Fruit fly (Drosophila melanogaster): ENCODE results near the gene CG11035.

The CG11035 gene

dm6 chr3R:8072635-8073034 lies 39.8 kb upstream of the CG11035 start (continued):
- no peak for TF ChIP-seq CG3407 (GFP tag; optimal IDR thresholded peaks at IDR 0.05)
- no peak for TF ChIP-seq fd3F (GFP tag; optimal IDR thresholded peaks at IDR 0.05)
- TF ChIP-seq toy (GFP tag; IDR thresholded peaks at IDR 0.05), result no peak
- TF ChIP-seq oc (tag; optimal IDR thresholded peaks at IDR 0.05), result no peak
- peak; percentile 46 for TF ChIP-seq Sox102F (GFP tag; optimal IDR thresholded peaks at IDR 0.05)
- no peak for TF ChIP-seq D (optimal IDR thresholded peaks at IDR 0.05)
- TF ChIP-seq D (GFP tag; optimal IDR thresholded peaks at IDR 0.05), result no peak
- TF ChIP-seq Hey (tag; optimal IDR thresholded peaks at IDR 0.05), result no peak
- TF ChIP-seq bsh (GFP tag; optimal IDR thresholded peaks at IDR 0.05), result no peak
- TF ChIP-seq Meics (GFP tag; optimal IDR thresholded peaks at IDR 0.05), result peak; percentile 49
- no peak for TF ChIP-seq TFAM (GFP tag; optimal IDR thresholded peaks at IDR 0.05)
- peak; percentile 28 for TF ChIP-seq CG30431 (GFP tag; optimal IDR thresholded peaks at IDR 0.05)
- no peak for TF ChIP-seq chif (GFP tag; optimal IDR thresholded peaks at IDR 0.05)
- no peak for TF ChIP-seq HLH3B (GFP tag; IDR thresholded peaks at IDR 0.05)
- no peak for TF ChIP-seq corto (GFP tag; optimal IDR thresholded peaks at IDR 0.05)
- no peak for TF ChIP-seq fd64A (GFP tag; optimal IDR thresholded peaks at IDR 0.05)
- TF ChIP-seq Bteb2 (GFP tag; optimal IDR thresholded peaks at IDR 0.05), result no peak
- TF ChIP-seq CG5180 (GFP tag; optimal IDR thresholded peaks at IDR 0.05), result no peak
- no peak for TF ChIP-seq yki (optimal IDR thresholded peaks at IDR 0.05)
- TF ChIP-seq da (GFP tag; optimal IDR thresholded peaks at IDR 0.05), result no peak
- no peak for TF ChIP-seq rib (GFP tag; IDR thresholded peaks at IDR 0.05)
- no peak for TF ChIP-seq ab (GFP tag; optimal IDR thresholded peaks at IDR 0.05)
- peak; percentile 59 for TF ChIP-seq slbo (GFP tag; IDR thresholded peaks at IDR 0.05)
- peak; percentile 22 for TF ChIP-seq CG9817 (tag; optimal IDR thresholded peaks at IDR 0.05)
- TF ChIP-seq Sin3A (optimal IDR thresholded peaks at IDR 0.05), result no peak
- TF ChIP-seq unpg (GFP tag; optimal IDR thresholded peaks at IDR 0.05), result peak; percentile 47
- no peak for TF ChIP-seq ato (GFP tag; IDR thresholded peaks at IDR 0.05; ENCODE audit: partially characterized antibody)
- TF ChIP-seq Atf3 (GFP tag; optimal IDR thresholded peaks at IDR 0.05), result no peak
- no peak for TF ChIP-seq ranshi (GFP tag; IDR thresholded peaks at IDR 0.05)
- TF ChIP-seq wor (GFP tag; IDR thresholded peaks at IDR 0.05), result no peak
- TF ChIP-seq fd96Cb (tag; optimal IDR thresholded peaks at IDR 0.05), result peak; percentile 26
- TF ChIP-seq salm (tag; optimal IDR thresholded peaks at IDR 0.05), result no peak
- TF ChIP-seq tin (GFP tag; optimal IDR thresholded peaks at IDR 0.05), result no peak
- no peak for TF ChIP-seq CG9876 (GFP tag; optimal IDR thresholded peaks at IDR 0.05)
- TF ChIP-seq gcm2 (GFP tag; optimal IDR thresholded peaks at IDR 0.05), result no peak
- TF ChIP-seq CG6272 (GFP tag; IDR thresholded peaks at IDR 0.05), result no peak
- no peak for TF ChIP-seq CG11093 (GFP tag; IDR thresholded peaks at IDR 0.05)
- TF ChIP-seq pan (optimal IDR thresholded peaks at IDR 0.05), result no peak
- peak in 1 of 2 experiments; percentile 39 for TF ChIP-seq pan (GFP tag; optimal IDR thresholded peaks at IDR 0.05 in 1 of 2, IDR thresholded peaks at IDR 0.05 in 1 of 2)
- no peak for TF ChIP-seq psq (GFP tag; optimal IDR thresholded peaks at IDR 0.05)
- TF ChIP-seq E2f2 (GFP tag; IDR thresholded peaks at IDR 0.05), result no peak
- TF ChIP-seq CG13624 (GFP tag; optimal IDR thresholded peaks at IDR 0.05), result no peak
- no peak for TF ChIP-seq Adf1 (GFP tag; IDR thresholded peaks at IDR 0.05)
- 0 out of 2 replicates have a peak, but pooled peaks have one; percentile 24 for TF ChIP-seq Taf1 (GFP tag; IDR thresholded peaks at IDR 0.05)
- peak; percentile 35 for TF ChIP-seq CG3281 (GFP tag; optimal IDR thresholded peaks at IDR 0.05)
- TF ChIP-seq Asciz (GFP tag; optimal IDR thresholded peaks at IDR 0.05), result no peak
- TF ChIP-seq maf-S (GFP tag; optimal IDR thresholded peaks at IDR 0.05), result no peak
- no peak for TF ChIP-seq Sry-δ (GFP tag; optimal IDR thresholded peaks at IDR 0.05)
- TF ChIP-seq ttk (GFP tag; IDR thresholded peaks at IDR 0.05), result no peak
- no peak for TF ChIP-seq CG17802 (tag; optimal IDR thresholded peaks at IDR 0.05)
- TF ChIP-seq Hr3 (GFP tag; optimal IDR thresholded peaks at IDR 0.05), result no peak
- TF ChIP-seq nmo (GFP tag; optimal IDR thresholded peaks at IDR 0.05), result peak; percentile 40
- TF ChIP-seq sqz (GFP tag; optimal IDR thresholded peaks at IDR 0.05), result no peak
